Fruit fly (Drosophila melanogaster) whole organism, embryonic: ENCODE data around the gene CG13390.

Source experiments
- ATbp ChIP-seq: fragments of 200-800 bp; sonication (Bioruptor generic); optimal IDR thresholded peaks from 2 replicates; lab custom pipeline; 2017; ENCODE audit warnings: missing biosample characterization, mild to moderate bottlenecking, missing genetic modification characterization, missing genetic modification reagents
- CG16779 ChIP-seq: fragments of 200-800 bp; sonication (Bioruptor generic); IDR thresholded peaks from 2 replicates; pipeline ENCODE4 v1.3.6; 2022; ENCODE audit warnings: missing biosample characterization, missing genetic modification characterization
- CG16815 ChIP-seq: fragments of 200-800 bp; sonication (Bioruptor generic); optimal IDR thresholded peaks from 3 replicates; lab custom pipeline; 2017; ENCODE audit warnings: missing biosample characterization, mild to moderate bottlenecking, missing genetic modification characterization
- CHES-1-like ChIP-seq: fragments of 200-800 bp; sonication (Bioruptor generic); optimal IDR thresholded peaks from 2 replicates; lab custom pipeline; 2016; ENCODE audit warnings: missing biosample characterization, missing genetic modification characterization
- Deaf1 ChIP-seq: fragments of 200-800 bp; optimal IDR thresholded peaks from 3 replicates; lab custom pipeline; 2019; ENCODE audit warnings: missing biosample characterization, mild to moderate bottlenecking, missing genetic modification characterization, moderate library complexity
- prd ChIP-seq, 3 experiments: fragments of >200 bp in 2 of 3; fragments of 200-800 bp in 1 of 3; sonication (Bioruptor generic) in 1 of 3; optimal IDR thresholded peaks in 2 of 3; IDR thresholded peaks in 1 of 3; 2 replicates in 2 of 3; 3 replicates in 1 of 3; pipeline versions ENCODE4 v1.3.6 to Lab custom; 2017 to 2022; ENCODE audit warnings: missing biosample characterization in 1 of 3, missing genetic modification characterization in 1 of 3
- ttk ChIP-seq: fragments of 200-800 bp; sonication (Bioruptor generic); IDR thresholded peaks from 2 replicates; pipeline ENCODE4 v2.1.2; 2022; ENCODE audit warnings: missing biosample characterization, missing genetic modification characterization

- TF ChIP-seq Deaf1 (tag; lab: Kevin White, UChicago) (no peak), CG16779 (no peak), CG16815 (GFP tag; lab: Kevin White, UChicago) (no peak), CHES-1-like (GFP tag; lab: Kevin White, UChicago) (no peak), ATbp (GFP tag; lab: Kevin White, UChicago) (no peak), prd (optimal IDR thresholded peaks at IDR 0.05; lab: Kevin White, UChicago) (no peak), prd (GFP tag; IDR thresholded peaks at IDR 0.05; lab: Robert Waterston, UW) (no peak), ttk (GFP tag; lab: Robert Waterston, UW) (no peak)
These were observed 50.0 kb downstream of the CG13390 start for dm6 chr2L:8326414-8327271.
